Worm (Caenorhabditis elegans): Measurements from ENCODE around the gene F02A9.7.

The F02A9.7 gene

ce11 chrIII:9114649-9115048 lies 39.2 kb upstream of the F02A9.7 start, which contains the start of gene ZK512.1:
ZK512.1 (plus strand) TSS chrIII:9114949.
- TF ChIP-seq rnt-1 (tag; optimal IDR thresholded peaks at IDR 0.05) (no peak), efl-1 (optimal IDR thresholded peaks at IDR 0.05) (no peak), efl-1 (GFP tag; optimal IDR thresholded peaks at IDR 0.05 in 1 of 2) (peak in 1 of 2 experiments; percentile 65), fkh-10 (GFP tag; optimal IDR thresholded peaks at IDR 0.05) (no peak)

ce11 chrIII:9114076-9114475 lies 38.6 kb upstream of the F02A9.7 start:
- TF ChIP-seq unc-130 (tag; optimal IDR thresholded peaks at IDR 0.05), result no peak
- peak; percentile 0 for TF ChIP-seq blmp-1 (tag; optimal IDR thresholded peaks at IDR 0.05)
- TF ChIP-seq hpl-2 (GFP tag; optimal IDR thresholded peaks at IDR 0.05), result no peak
- no peak for TF ChIP-seq unc-30 (tag; optimal IDR thresholded peaks at IDR 0.05)
- TF ChIP-seq aly-2 (tag; optimal IDR thresholded peaks at IDR 0.05), result no peak

ce11 chrIII:9112479-9112878 lies 37.0 kb upstream of the F02A9.7 start:
- TF ChIP-seq efl-1 (optimal IDR thresholded peaks at IDR 0.05), result no peak
- peak; percentile 43 to 85 for TF ChIP-seq efl-1 (GFP tag; optimal IDR thresholded peaks at IDR 0.05 in 1 of 2)
- peak; percentile 23 for TF ChIP-seq blmp-1 (tag; optimal IDR thresholded peaks at IDR 0.05)
- TF ChIP-seq pax-3 (tag; optimal IDR thresholded peaks at IDR 0.05), result no peak
- no peak for TF ChIP-seq ztf-4 (tag; optimal IDR thresholded peaks at IDR 0.05)

ce11 chrIII:9110914-9111313 lies 35.5 kb upstream of the F02A9.7 start:
- TF ChIP-seq dpl-1 (GFP tag; optimal IDR thresholded peaks at IDR 0.05) (peak in 1 of 3 experiments; percentile 11), lin-14 (GFP tag; optimal IDR thresholded peaks at IDR 0.05) (peak; percentile 10), lsy-2 (tag; optimal IDR thresholded peaks at IDR 0.05) (peak in 1 of 2 experiments; percentile 19), nhr-71 (tag; optimal IDR thresholded peaks at IDR 0.05) (peak; percentile 27), nhr-47 (tag; optimal IDR thresholded peaks at IDR 0.05) (peak; percentile 12), efl-1 (optimal IDR thresholded peaks at IDR 0.05) (peak in 1 of 2 experiments; percentile 25), efl-1 (GFP tag; optimal IDR thresholded peaks at IDR 0.05 in 1 of 2) (peak in 1 of 2 experiments; percentile 10), fkh-8 (tag; optimal IDR thresholded peaks at IDR 0.05) (peak; percentile 16), isw-1 (GFP tag; IDR thresholded peaks at IDR 0.05) (peak; percentile 21; the same call in 1 of the 2 replicates)

- TF ChIP-seq vab-15 (tag; optimal IDR thresholded peaks at IDR 0.05) (no peak), rnt-1 (tag; optimal IDR thresholded peaks at IDR 0.05) (no peak), lin-14 (GFP tag; optimal IDR thresholded peaks at IDR 0.05) (peak; percentile 22), nhr-85 (tag) (peak; percentile 53), blmp-1 (tag; optimal IDR thresholded peaks at IDR 0.05) (peak; percentile 46), elt-2 (tag; optimal IDR thresholded peaks at IDR 0.05) (peak; percentile 28)
Observed at ce11 chrIII:9110270-9110669, 34.8 kb upstream of the F02A9.7 start.

ce11 chrIII:9109726-9110125 lies 34.3 kb upstream of the F02A9.7 start:
- no peak for TF ChIP-seq lin-39 (tag; optimal IDR thresholded peaks at IDR 0.05)
- no peak for TF ChIP-seq efl-1 (optimal IDR thresholded peaks at IDR 0.05)
- TF ChIP-seq efl-1 (GFP tag; optimal IDR thresholded peaks at IDR 0.05 in 1 of 2), result peak in 1 of 2 experiments; percentile 83
- no peak for TF ChIP-seq tlp-1 (tag; optimal IDR thresholded peaks at IDR 0.05)

- TF ChIP-seq irx-1 (tag; optimal IDR thresholded peaks at IDR 0.05) (no peak), fkh-10 (GFP tag; optimal IDR thresholded peaks at IDR 0.05) (no peak), nhr-71 (tag; optimal IDR thresholded peaks at IDR 0.05) (no peak), tlp-1 (tag; optimal IDR thresholded peaks at IDR 0.05) (no peak), pqm-1 (tag; optimal IDR thresholded peaks at IDR 0.05) (no peak), mef-2 (tag; optimal IDR thresholded peaks at IDR 0.05) (no peak), nhr-11 (tag; optimal IDR thresholded peaks at IDR 0.05) (no peak), mab-9 (GFP tag; IDR thresholded peaks at IDR 0.05) (no peak), hlh-17 (GFP tag; optimal IDR thresholded peaks at IDR 0.05; ENCODE audit: borderline replicate concordance) (no peak), dpl-1 (GFP tag; optimal IDR thresholded peaks at IDR 0.05) (no peak), ceh-90 (tag; optimal IDR thresholded peaks at IDR 0.05) (no peak), ceh-82 (tag; optimal IDR thresholded peaks at IDR 0.05) (no peak)
Observed at ce11 chrIII:9109172-9109571, 33.7 kb upstream of the F02A9.7 start, which contains the start of gene cya-1. cya-1 (minus strand) TSS chrIII:9109272.
